Fruit fly (Drosophila melanogaster): ENCODE measurements around the gene CG34331.
A peak's percentile ranks its signal among the peaks of the same experiment; 100 is the strongest.

CG34331 gene

DNA sequence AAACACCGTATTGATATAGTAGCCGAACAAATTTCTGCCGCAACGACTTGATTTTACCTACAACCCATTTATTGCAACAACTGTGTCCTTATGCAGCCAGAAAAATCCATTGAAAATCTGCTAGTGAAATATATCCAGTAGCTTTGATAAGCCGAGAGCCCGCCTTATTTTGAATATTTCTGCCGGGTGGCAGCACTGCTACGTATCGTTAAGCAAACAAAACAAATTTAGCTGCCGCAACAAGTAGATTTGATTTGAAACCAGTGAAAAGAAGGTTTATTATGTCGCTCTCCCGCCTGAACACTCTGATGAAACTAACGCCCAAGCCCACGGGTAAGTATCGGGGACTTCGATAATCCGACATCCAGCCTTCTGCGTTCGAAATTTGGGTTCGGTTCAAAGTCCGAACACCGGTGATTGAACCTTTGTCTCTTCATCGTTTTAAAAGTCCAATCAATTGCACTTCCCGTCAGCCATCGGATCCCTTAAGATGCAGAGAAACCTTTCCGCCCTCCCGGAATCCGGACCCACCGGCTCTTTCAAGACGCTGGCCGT is 44.3 kb downstream of the CG34331 start, which contains the start of gene CG9577 (continued):
- peak; percentile 33 for TF ChIP-seq CG3919 (GFP tag; optimal IDR thresholded peaks at IDR 0.05)
- peak; percentile 93 for TF ChIP-seq fkh (GFP tag; optimal IDR thresholded peaks at IDR 0.05)
- TF ChIP-seq Sox15 (GFP tag; optimal IDR thresholded peaks at IDR 0.05), result no peak
- TF ChIP-seq fd59A (GFP tag; optimal IDR thresholded peaks at IDR 0.05), result no peak
- peak; percentile 57; the same call in 2 of the 3 replicates for TF ChIP-seq CG8119 (GFP tag; IDR thresholded peaks at IDR 0.05)
- no peak for TF ChIP-seq Lpt (GFP tag; optimal IDR thresholded peaks at IDR 0.05)
- peak; percentile 25 for TF ChIP-seq Sox14 (GFP tag; optimal IDR thresholded peaks at IDR 0.05)
- TF ChIP-seq Ets21C (GFP tag; optimal IDR thresholded peaks at IDR 0.05), result no peak
- no peak for TF ChIP-seq Smox (GFP tag; optimal IDR thresholded peaks at IDR 0.05)
- no peak for TF ChIP-seq cyc (GFP tag; optimal IDR thresholded peaks at IDR 0.05)
- TF ChIP-seq CG6792 (GFP tag; optimal IDR thresholded peaks at IDR 0.05), result no peak
- TF ChIP-seq eg (GFP tag; IDR thresholded peaks at IDR 0.05), result peak; percentile 50; the same call in 1 of the 3 replicates
- TF ChIP-seq CG34406 (GFP tag; optimal IDR thresholded peaks at IDR 0.05), result no peak
- TF ChIP-seq CG15336 (GFP tag; IDR thresholded peaks at IDR 0.05), result peak; percentile 49; the same call in 1 of the 2 replicates
- no peak for TF ChIP-seq achi (GFP tag; optimal IDR thresholded peaks at IDR 0.05)
- TF ChIP-seq CG6854 (GFP tag; optimal IDR thresholded peaks at IDR 0.05), result peak; percentile 89

DNA sequence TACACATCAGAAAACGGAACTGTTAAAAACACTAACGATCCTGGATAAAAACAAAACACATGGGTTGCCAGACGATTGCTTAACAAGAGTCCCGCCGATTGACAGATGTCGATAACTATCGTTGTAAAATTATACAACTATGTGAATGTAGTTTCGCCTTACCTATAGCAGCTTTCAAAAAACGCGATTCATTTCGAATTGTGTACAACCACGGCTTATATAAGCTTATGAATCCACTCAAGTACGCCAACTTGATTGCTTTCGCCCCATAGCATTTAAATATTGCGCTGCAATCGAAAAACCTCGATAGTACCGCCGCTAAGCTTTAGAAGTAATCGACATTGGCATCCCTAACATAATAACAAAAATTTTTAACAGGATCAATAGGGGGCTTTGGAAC is 47.6 kb downstream of the CG34331 start, which contains the start of the genes CG9581 and CG9578:
Gene CG9581, minus strand, starts transcription at position 84 of the 400 bp plus-strand sequence.
Gene CG9578, plus strand, starts transcription at position 325 of the 400 bp plus-strand sequence.
- TF ChIP-seq CG10631 (GFP tag; optimal IDR thresholded peaks at IDR 0.05), result no peak
- TF ChIP-seq CG3919 (GFP tag; optimal IDR thresholded peaks at IDR 0.05), result no peak
- TF ChIP-seq CG11762 (GFP tag; optimal IDR thresholded peaks at IDR 0.05; ENCODE audit: insufficient read depth), result no peak
- peak; percentile 25 for TF ChIP-seq CG3032 (tag; optimal IDR thresholded peaks at IDR 0.05)
- no peak for TF ChIP-seq esn (GFP tag; optimal IDR thresholded peaks at IDR 0.05)
- peak; percentile 52 for TF ChIP-seq fkh (GFP tag; optimal IDR thresholded peaks at IDR 0.05)
- no peak for TF ChIP-seq CG32006 (GFP tag; optimal IDR thresholded peaks at IDR 0.05)

DNA sequence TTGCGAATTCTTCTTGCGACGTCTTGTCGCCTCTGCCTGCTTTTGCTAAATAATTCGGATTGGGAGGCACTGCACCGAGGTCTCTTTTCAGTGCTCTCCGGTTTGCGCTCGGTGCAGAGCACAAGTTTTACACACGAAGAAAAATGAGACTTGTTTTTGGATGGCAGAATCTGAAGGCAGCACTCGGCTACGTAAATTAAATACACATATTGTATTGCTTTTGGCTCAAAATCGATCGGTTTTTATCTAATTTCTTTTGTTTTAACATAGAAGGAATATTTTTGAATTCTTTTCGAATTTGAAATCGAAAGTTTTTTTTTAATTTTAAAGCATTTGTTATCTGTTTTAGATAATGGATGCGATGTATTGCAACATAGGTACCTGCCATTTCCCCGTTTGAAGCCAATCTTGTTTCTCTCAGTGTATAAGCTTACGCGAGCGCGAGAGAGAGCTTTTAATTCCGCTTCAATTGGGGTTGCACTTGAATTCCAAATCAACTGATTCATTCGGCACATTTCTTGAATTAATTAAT is 51.3 kb downstream of the CG34331 start, which contains the start of gene AnxB10:
Gene AnxB10, minus strand, starts transcription at position 51 of the 532 bp plus-strand sequence.
- TF ChIP-seq cyc (GFP tag; optimal IDR thresholded peaks at IDR 0.05), result peak; percentile 94
- peak; percentile 81 for TF ChIP-seq CG1621 (tag; optimal IDR thresholded peaks at IDR 0.05)
- TF ChIP-seq CG11762 (GFP tag; optimal IDR thresholded peaks at IDR 0.05; ENCODE audit: insufficient read depth), result peak; percentile 94
- peak; percentile 93 for TF ChIP-seq Hr4 (GFP tag; optimal IDR thresholded peaks at IDR 0.05)
- TF ChIP-seq CG6163 (GFP tag; IDR thresholded peaks at IDR 0.05), result peak; percentile 89
- peak; percentile 87 for TF ChIP-seq vri (GFP tag; optimal IDR thresholded peaks at IDR 0.05)
- peak; percentile 81 for TF ChIP-seq Eip93F (GFP tag; optimal IDR thresholded peaks at IDR 0.05)
- peak; percentile 95 for TF ChIP-seq CG8632 (GFP tag; optimal IDR thresholded peaks at IDR 0.05)
- TF ChIP-seq Met (GFP tag; optimal IDR thresholded peaks at IDR 0.05), result peak; percentile 96
- TF ChIP-seq Smox (GFP tag; optimal IDR thresholded peaks at IDR 0.05), result peak; percentile 94
- TF ChIP-seq CG6792 (GFP tag; optimal IDR thresholded peaks at IDR 0.05), result peak; percentile 97
- TF ChIP-seq CG4318 (GFP tag; optimal IDR thresholded peaks at IDR 0.05), result peak; percentile 90
- peak; percentile 94 for TF ChIP-seq CG6808 (GFP tag; optimal IDR thresholded peaks at IDR 0.05)
- TF ChIP-seq CG11902 (GFP tag; optimal IDR thresholded peaks at IDR 0.05), result peak; percentile 94
- peak; percentile 95 for TF ChIP-seq CG10669 (GFP tag; optimal IDR thresholded peaks at IDR 0.05)
- peak; percentile 95 for TF ChIP-seq CG31627 (GFP tag; optimal IDR thresholded peaks at IDR 0.05)
- peak; percentile 94 for TF ChIP-seq Sox15 (GFP tag; optimal IDR thresholded peaks at IDR 0.05)
- peak; percentile 88 for TF ChIP-seq CG9139 (GFP tag; optimal IDR thresholded peaks at IDR 0.05)
- TF ChIP-seq achi (GFP tag; optimal IDR thresholded peaks at IDR 0.05), result peak; percentile 94
- TF ChIP-seq CG10631 (GFP tag; optimal IDR thresholded peaks at IDR 0.05), result peak; percentile 93
- peak; percentile 97 for TF ChIP-seq pdm3 (GFP tag; optimal IDR thresholded peaks at IDR 0.05)
- peak; percentile 94 for TF ChIP-seq Sox102F (GFP tag; optimal IDR thresholded peaks at IDR 0.05)
- TF ChIP-seq fd59A (GFP tag; optimal IDR thresholded peaks at IDR 0.05), result peak; percentile 91
- peak; percentile 94 for TF ChIP-seq CG8119 (GFP tag; IDR thresholded peaks at IDR 0.05)
- TF ChIP-seq fd85E (GFP tag; optimal IDR thresholded peaks at IDR 0.05), result peak; percentile 81
- peak; percentile 93 for TF ChIP-seq CG3032 (tag; optimal IDR thresholded peaks at IDR 0.05)
- TF ChIP-seq spab (GFP tag; optimal IDR thresholded peaks at IDR 0.05), result peak; percentile 90
- peak; percentile 32 for TF ChIP-seq Hr38 (GFP tag; optimal IDR thresholded peaks at IDR 0.05)
- TF ChIP-seq acj6 (GFP tag; optimal IDR thresholded peaks at IDR 0.05), result peak; percentile 95
- peak; percentile 88 for TF ChIP-seq CG6854 (GFP tag; optimal IDR thresholded peaks at IDR 0.05)
- TF ChIP-seq fkh (GFP tag; optimal IDR thresholded peaks at IDR 0.05), result no peak
- TF ChIP-seq CG7368 (GFP tag; optimal IDR thresholded peaks at IDR 0.05), result peak; percentile 93
- peak; percentile 95 for TF ChIP-seq Eip75B (GFP tag; optimal IDR thresholded peaks at IDR 0.05)
- peak; percentile 95 for TF ChIP-seq Sox14 (GFP tag; optimal IDR thresholded peaks at IDR 0.05)
- TF ChIP-seq Eip78C (GFP tag), result peak; percentile 99
- TF ChIP-seq topi (GFP tag; optimal IDR thresholded peaks at IDR 0.05), result peak; percentile 96
- peak; percentile 92 for TF ChIP-seq Ets21C (GFP tag; optimal IDR thresholded peaks at IDR 0.05)
